Worm (Caenorhabditis elegans) whole organism, young adult: ENCODE results near the gene emb-30.
"Not testable (repeated sequence)": the region's sequence is repeated elsewhere in the genome, so short reads cannot be mapped to it uniquely, and the experiment has no call there.

Experiments used
- C06A6.2 ChIP-seq: fragments of 200-800 bp; sonication (Bioruptor generic); conservative IDR thresholded peaks from 2 replicates; pipeline ENCODE4 v1.3.6; 2022; ENCODE audit warnings: missing genetic modification characterization, missing compliant biosample characterization
- T07F8.4 ChIP-seq: sonication (generic microtip); optimal IDR thresholded peaks from 2 replicates; lab custom pipeline; 2016; ENCODE audit warnings: mild to moderate bottlenecking, missing genetic modification characterization, moderate library complexity, missing compliant biosample characterization
- Y53G8AR.9 ChIP-seq: fragments of 200-800 bp; sonication (Bioruptor generic); conservative IDR thresholded peaks from 2 replicates; pipeline ENCODE4 v1.3.6; 2022; ENCODE audit warnings: missing genetic modification reagents, missing genetic modification characterization, missing compliant biosample characterization
- die-1 ChIP-seq: sonication (generic microtip); optimal IDR thresholded peaks from 2 replicates; lab custom pipeline; 2016; ENCODE audit warnings: missing genotype, mild to moderate bottlenecking, missing genetic modification characterization, missing compliant biosample characterization
- dpl-1 ChIP-seq: fragments of 150-350 bp; optimal IDR thresholded peaks from 2 replicates; lab custom pipeline; 2014; ENCODE audit warnings: missing biosample characterization, missing genetic modification reagents, missing genetic modification characterization
- lin-26 ChIP-seq: fragments of 200-800 bp; sonication (Bioruptor generic); IDR thresholded peaks from 2 replicates; pipeline ENCODE4 v1.3.6; 2022; ENCODE audit warnings: missing genetic modification reagents, missing genetic modification characterization, missing compliant biosample characterization
- nhr-120 ChIP-seq: fragments of 200-800 bp; sonication (Bioruptor generic); IDR thresholded peaks from 2 replicates; pipeline ENCODE4 v1.3.6; 2022; ENCODE audit warnings: missing genetic modification characterization, missing compliant biosample characterization
- pha-4 ChIP-seq: fragments of 150-350 bp; sonication (generic microtip); optimal IDR thresholded peaks from 2 replicates; lab custom pipeline; 2014; ENCODE audit warnings: missing biosample characterization, missing genetic modification reagents, missing genetic modification characterization
- rpc-1 ChIP-seq, 2 experiments: fragments of 150-350 bp in 1 of 2; sonication (generic microtip) in 1 of 2; optimal IDR thresholded peaks; 2 replicates each; lab custom pipeline; 2014 to 2018; ENCODE audit warnings: missing biosample characterization in 1 of 2, missing genetic modification characterization in 1 of 2, missing genetic modification reagents in 1 of 2, missing genotype in 1 of 2
- snpc-4 ChIP-seq, 5 experiments: fragments of 150-350 bp in 1 of 5; sonication (generic microtip) in 4 of 5; optimal IDR thresholded peaks; 2 replicates each; lab custom pipeline; 2014 to 2018; ENCODE audit warnings: missing genetic modification characterization in 5 of 5, missing biosample characterization in 3 of 5, antibody characterized with exemption in 2 of 5, mild to moderate bottlenecking in 2 of 5, missing compliant biosample characterization in 2 of 5, missing genotype in 2 of 5, moderate library complexity in 2 of 5, missing genetic modification reagents in 1 of 5
- tlf-1 ChIP-seq: fragments of 200-800 bp; sonication (Bioruptor generic); optimal IDR thresholded peaks from 2 replicates; lab custom pipeline; 2018; ENCODE audit warnings: mild to moderate bottlenecking, missing genetic modification characterization, missing compliant biosample characterization
- unc-62 ChIP-seq: fragments of 150-350 bp; optimal IDR thresholded peaks from 2 replicates; lab custom pipeline; 2014; ENCODE audit warnings: missing biosample characterization, missing genetic modification reagents, missing genetic modification characterization
- zfh-2 ChIP-seq: fragments of 200-800 bp; sonication (Bioruptor generic); conservative IDR thresholded peaks from 2 replicates; pipeline ENCODE4 v1.3.6; 2022; ENCODE audit warnings: missing genetic modification reagents, missing genetic modification characterization, missing compliant biosample characterization
- ztf-26 ChIP-seq: sonication (generic microtip); optimal IDR thresholded peaks from 2 replicates; lab custom pipeline; 2017; ENCODE audit warnings: missing genetic modification characterization, missing compliant biosample characterization

- peak; percentile 52 for TF ChIP-seq tlf-1 (GFP tag; lab: Kevin White, UChicago)
- peak; percentile 90 for TF ChIP-seq snpc-4 (GFP tag; optimal IDR thresholded peaks at IDR 0.05; lab: Kevin White, UChicago)
- peak; percentile 89 to 98 (median 94) for TF ChIP-seq snpc-4 (tag; optimal IDR thresholded peaks at IDR 0.05; lab: Kevin White, UChicago)
- TF ChIP-seq die-1 (tag; lab: Kevin White, UChicago); C06A6.2 (GFP tag; lab: Robert Waterston, UW); dpl-1 (GFP tag; lab: Kevin White, UChicago); rpc-1 (optimal IDR thresholded peaks at IDR 0.05; lab: Kevin White, UChicago); Y53G8AR.9 (GFP tag; lab: Robert Waterston, UW); pha-4 (tag; lab: Kevin White, UChicago); T07F8.4 (tag; lab: Kevin White, UChicago); ztf-26 (tag; lab: Kevin White, UChicago); nhr-120 (GFP tag; lab: Robert Waterston, UW); unc-62 (GFP tag; lab: Kevin White, UChicago): not testable (repeated sequence)
- 0 out of 2 replicates have a peak, but pooled peaks have one; percentile 11 for TF ChIP-seq zfh-2 (GFP tag; lab: Robert Waterston, UW)
- TF ChIP-seq rpc-1 (tag; optimal IDR thresholded peaks at IDR 0.05; lab: Kevin White, UChicago), result peak; percentile 13
- peak; percentile 95 for TF ChIP-seq lin-26 (GFP tag; lab: Robert Waterston, UW)
Observed at ce11 chrIII:9408304-9408703, 33.0 kb downstream of the emb-30 start.
